Worm (Caenorhabditis elegans): Measurements from ENCODE around the gene srh-287.

Gene srh-287

ce11 chrV:17800538-17800937 lies at the start of gene srh-287:
Gene srh-287 (plus strand): TSS chrV:17800838.
- TF ChIP-seq him-1 (tag; optimal IDR thresholded peaks at IDR 0.05) (no peak), dao-5 (tag; optimal IDR thresholded peaks at IDR 0.05) (no peak), W03F9.2 (tag; optimal IDR thresholded peaks at IDR 0.05) (no peak)

- TF ChIP-seq W03F9.2 (tag; optimal IDR thresholded peaks at IDR 0.05) (no peak), dao-5 (tag; optimal IDR thresholded peaks at IDR 0.05) (no peak), him-1 (tag; optimal IDR thresholded peaks at IDR 0.05) (no peak)
These were observed 48.3 kb upstream of the srh-287 start for ce11 chrV:17752340-17752739.

- TF ChIP-seq him-1 (tag; optimal IDR thresholded peaks at IDR 0.05) (no peak), dao-5 (tag; optimal IDR thresholded peaks at IDR 0.05) (no peak), W03F9.2 (tag; optimal IDR thresholded peaks at IDR 0.05) (no peak)
These were observed 45.6 kb upstream of the srh-287 start for ce11 chrV:17754999-17755398.

ce11 chrV:17755592-17755991 lies 45.0 kb upstream of the srh-287 start, which contains the start of gene pgp-9:
Gene pgp-9 (plus strand): TSS chrV:17755892.
- TF ChIP-seq him-1 (tag; optimal IDR thresholded peaks at IDR 0.05) = no peak
- no peak for TF ChIP-seq dao-5 (tag; optimal IDR thresholded peaks at IDR 0.05)
- no peak for TF ChIP-seq W03F9.2 (tag; optimal IDR thresholded peaks at IDR 0.05)

- TF ChIP-seq him-1 (tag; optimal IDR thresholded peaks at IDR 0.05) (no peak), W03F9.2 (tag; optimal IDR thresholded peaks at IDR 0.05) (no peak), dao-5 (tag; optimal IDR thresholded peaks at IDR 0.05) (no peak)
These were observed 35.6 kb upstream of the srh-287 start, which contains the start of the genes C47A10.16 and srh-283 for ce11 chrV:17765077-17765476. Gene C47A10.16 (minus strand): TSS chrV:17765177. Gene srh-283 (plus strand): TSS chrV:17765348.

ce11 chrV:17767249-17767648 lies 33.4 kb upstream of the srh-287 start, which contains the start of gene srh-284:
Gene srh-284 (plus strand): TSS chrV:17767549.
- TF ChIP-seq W03F9.2 (tag; optimal IDR thresholded peaks at IDR 0.05) = no peak
- no peak for TF ChIP-seq dao-5 (tag; optimal IDR thresholded peaks at IDR 0.05)
- TF ChIP-seq him-1 (tag; optimal IDR thresholded peaks at IDR 0.05) = no peak

- TF ChIP-seq W03F9.2 (tag; optimal IDR thresholded peaks at IDR 0.05) (no peak), dao-5 (tag; optimal IDR thresholded peaks at IDR 0.05) (no peak), him-1 (tag; optimal IDR thresholded peaks at IDR 0.05) (no peak)
These were observed 32.9 kb upstream of the srh-287 start for ce11 chrV:17767768-17768167.

ce11 chrV:17773108-17773507 lies 27.5 kb upstream of the srh-287 start, which contains the start of gene sre-21:
Gene sre-21 (minus strand): TSS chrV:17773208.
- TF ChIP-seq dao-5 (tag; optimal IDR thresholded peaks at IDR 0.05) (no peak), him-1 (tag; optimal IDR thresholded peaks at IDR 0.05) (no peak), W03F9.2 (tag; optimal IDR thresholded peaks at IDR 0.05) (no peak)

ce11 chrV:17777127-17777526 lies 23.5 kb upstream of the srh-287 start, which contains the start of gene ddo-1:
Gene ddo-1 (minus strand): TSS chrV:17777227.
- TF ChIP-seq dao-5 (tag; optimal IDR thresholded peaks at IDR 0.05) (no peak), W03F9.2 (tag; optimal IDR thresholded peaks at IDR 0.05) (no peak)

ce11 chrV:17777624-17778023 lies 23.0 kb upstream of the srh-287 start, which contains the start of gene C47A10.12:
Gene C47A10.12 (plus strand): TSS chrV:17777924.
- no peak for TF ChIP-seq dao-5 (tag; optimal IDR thresholded peaks at IDR 0.05)
- TF ChIP-seq W03F9.2 (tag; optimal IDR thresholded peaks at IDR 0.05) = no peak
- no peak for TF ChIP-seq him-1 (tag; optimal IDR thresholded peaks at IDR 0.05)

ce11 chrV:17780285-17780684 lies 20.4 kb upstream of the srh-287 start:
- TF ChIP-seq dao-5 (tag; optimal IDR thresholded peaks at IDR 0.05) (no peak), W03F9.2 (tag; optimal IDR thresholded peaks at IDR 0.05) (no peak), him-1 (tag; optimal IDR thresholded peaks at IDR 0.05) (no peak)

ce11 chrV:17783542-17783941 lies 17.1 kb upstream of the srh-287 start, which contains the start of gene srab-12:
Gene srab-12 (minus strand): TSS chrV:17783642.
- TF ChIP-seq him-1 (tag; optimal IDR thresholded peaks at IDR 0.05) (no peak), dao-5 (tag; optimal IDR thresholded peaks at IDR 0.05) (no peak), W03F9.2 (tag; optimal IDR thresholded peaks at IDR 0.05) (no peak)

ce11 chrV:17784363-17784762 lies 16.3 kb upstream of the srh-287 start:
- TF ChIP-seq dao-5 (tag; optimal IDR thresholded peaks at IDR 0.05) = no peak
- TF ChIP-seq him-1 (tag; optimal IDR thresholded peaks at IDR 0.05) = no peak
- TF ChIP-seq W03F9.2 (tag; optimal IDR thresholded peaks at IDR 0.05) = no peak

- TF ChIP-seq W03F9.2 (tag; optimal IDR thresholded peaks at IDR 0.05) = no peak
These were observed 10.4 kb upstream of the srh-287 start, which contains the start of gene srh-290 for ce11 chrV:17790191-17790590. Gene srh-290 (plus strand): TSS chrV:17790491.

ce11 chrV:17793986-17794385 lies 6.7 kb upstream of the srh-287 start, which contains the start of gene srh-289:
Gene srh-289 (minus strand): TSS chrV:17794086.
- TF ChIP-seq W03F9.2 (tag; optimal IDR thresholded peaks at IDR 0.05) (no peak), him-1 (tag; optimal IDR thresholded peaks at IDR 0.05) (no peak), dao-5 (tag; optimal IDR thresholded peaks at IDR 0.05) (no peak)

Data from whole organism, L4/young adult.